Worm (Caenorhabditis elegans) whole organism, mixed stage, embryonic: ENCODE measurements around the gene polk-1.

Experiments
- ces-1 ChIP-seq: fragments of 150-350 bp; optimal IDR thresholded peaks from 2 replicates; lab custom pipeline; 2014; ENCODE audit warnings: missing biosample characterization, missing genetic modification reagents, missing genetic modification characterization
- lin-13 ChIP-seq: fragments of 150-350 bp; optimal IDR thresholded peaks from 2 replicates; lab custom pipeline; 2014; ENCODE audit warnings: missing biosample characterization, missing genetic modification characterization
- mls-2 ChIP-seq: sonication (generic microtip); optimal IDR thresholded peaks from 2 replicates; lab custom pipeline; 2016; ENCODE audit warnings: mild to moderate bottlenecking, missing genetic modification characterization, moderate library complexity, missing compliant biosample characterization
- nhr-237 ChIP-seq: fragments of 150-350 bp; optimal IDR thresholded peaks from 2 replicates; lab custom pipeline; 2014; ENCODE audit warnings: missing biosample characterization, missing genetic modification characterization

ce11 chrIII:8654400-8654980 lies 26.1 kb upstream of the polk-1 start:
- TF ChIP-seq ces-1 (GFP tag; lab: Kevin White, UChicago) (no peak), nhr-237 (tag; lab: Kevin White, UChicago) (no peak), lin-13 (tag; lab: Kevin White, UChicago) (no peak), mls-2 (no peak)
